Fruit fly (Drosophila melanogaster): ENCODE measurements around the gene alpha-Man-IIb.

The alpha-Man-IIb gene

DNA sequence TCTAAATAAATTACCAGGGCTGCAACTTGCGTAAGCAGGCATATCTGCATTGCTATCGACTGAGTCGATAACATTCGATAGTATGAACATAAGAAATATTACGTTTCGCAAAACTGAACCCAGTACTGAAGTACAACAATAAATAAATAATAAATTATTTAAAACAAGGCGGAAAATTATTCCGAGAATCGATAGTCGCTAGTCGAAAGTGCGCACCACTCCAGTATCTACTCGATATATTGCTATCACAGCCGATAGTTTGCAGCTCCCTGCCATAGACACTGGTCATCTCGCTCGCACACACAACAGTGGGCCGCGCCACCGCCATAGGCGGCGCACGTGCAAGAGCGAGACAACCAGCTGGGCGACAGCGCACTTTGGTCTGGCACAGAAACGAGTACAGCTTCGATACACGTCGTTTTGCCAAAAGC is 10.7 kb upstream of the alpha-Man-IIb start, which contains the start of gene nsl1:
TSS of gene nsl1 (plus strand) at position 411 of the 431 bp plus-strand sequence.
- TF ChIP-seq CG8319 (GFP tag; optimal IDR thresholded peaks at IDR 0.05) (no peak), Hr38 (GFP tag; optimal IDR thresholded peaks at IDR 0.05) (no peak), CG31627 (GFP tag; optimal IDR thresholded peaks at IDR 0.05) (peak; percentile 9), vri (GFP tag; optimal IDR thresholded peaks at IDR 0.05) (peak; percentile 31), CG6808 (GFP tag; optimal IDR thresholded peaks at IDR 0.05) (peak; percentile 43), CG3919 (GFP tag; optimal IDR thresholded peaks at IDR 0.05) (peak; percentile 50), eg (GFP tag; IDR thresholded peaks at IDR 0.05) (peak; percentile 28; the same call in 1 of the 3 replicates), svp (GFP tag) (peak; percentile 60), CG15336 (GFP tag; IDR thresholded peaks at IDR 0.05) (0 out of 2 replicates have a peak, but pooled peaks have one; percentile 14), CG32006 (GFP tag; optimal IDR thresholded peaks at IDR 0.05) (no peak), salr (GFP tag; optimal IDR thresholded peaks at IDR 0.05) (peak in 1 of 2 experiments; percentile 41), Sox102F (GFP tag; optimal IDR thresholded peaks at IDR 0.05) (peak; percentile 23), Met (GFP tag; optimal IDR thresholded peaks at IDR 0.05) (peak; percentile 37), CG6163 (GFP tag; IDR thresholded peaks at IDR 0.05) (peak; percentile 51; the same call in 1 of the 3 replicates), Eip78C (GFP tag) (peak; percentile 74), dsx (GFP tag; optimal IDR thresholded peaks at IDR 0.05; ENCODE audit: poor library complexity, severe bottlenecking) (peak; percentile 48), pdm3 (GFP tag; optimal IDR thresholded peaks at IDR 0.05) (peak; percentile 45), lz (GFP tag; optimal IDR thresholded peaks at IDR 0.05) (peak; percentile 15), CG8119 (GFP tag; IDR thresholded peaks at IDR 0.05) (0 out of 3 replicates have a peak, but pooled peaks have one; percentile 30), CG11762 (GFP tag; optimal IDR thresholded peaks at IDR 0.05; ENCODE audit: insufficient read depth) (no peak), dac (GFP tag; optimal IDR thresholded peaks at IDR 0.05) (no peak), CG11902 (GFP tag; optimal IDR thresholded peaks at IDR 0.05) (no peak), CG1621 (tag; optimal IDR thresholded peaks at IDR 0.05) (peak; percentile 69), CG3032 (tag; optimal IDR thresholded peaks at IDR 0.05) (peak; percentile 43), acj6 (GFP tag; optimal IDR thresholded peaks at IDR 0.05) (peak; percentile 46), cyc (GFP tag; optimal IDR thresholded peaks at IDR 0.05) (peak; percentile 24), achi (GFP tag; optimal IDR thresholded peaks at IDR 0.05) (peak; percentile 13), CG6854 (GFP tag; optimal IDR thresholded peaks at IDR 0.05) (peak; percentile 25), OdsH (GFP tag; optimal IDR thresholded peaks at IDR 0.05) (peak; percentile 42), Smox (GFP tag; optimal IDR thresholded peaks at IDR 0.05) (peak; percentile 27), spab (GFP tag; optimal IDR thresholded peaks at IDR 0.05) (peak; percentile 3), esn (GFP tag; optimal IDR thresholded peaks at IDR 0.05) (peak; percentile 20), CG16779 (tag; optimal IDR thresholded peaks at IDR 0.05) (peak; percentile 29), Sox14 (GFP tag; optimal IDR thresholded peaks at IDR 0.05) (peak; percentile 60), ss (GFP tag; optimal IDR thresholded peaks at IDR 0.05) (peak in 1 of 2 experiments; percentile 49), CG8632 (GFP tag; optimal IDR thresholded peaks at IDR 0.05) (no peak), Ets21C (GFP tag; optimal IDR thresholded peaks at IDR 0.05) (no peak)

dm6 chr3R:15794258-15794727 is 9.8 kb upstream of the alpha-Man-IIb start:
- TF ChIP-seq CG1621 (tag; optimal IDR thresholded peaks at IDR 0.05) = peak; percentile 68
- peak; percentile 18 for TF ChIP-seq topi (GFP tag; optimal IDR thresholded peaks at IDR 0.05)
- TF ChIP-seq fkh (GFP tag; optimal IDR thresholded peaks at IDR 0.05) = peak; percentile 95
- TF ChIP-seq Hr39 (GFP tag; optimal IDR thresholded peaks at IDR 0.05) = no peak
- peak; percentile 35; the same call in 1 of the 2 replicates for TF ChIP-seq CG15336 (GFP tag; IDR thresholded peaks at IDR 0.05)
- TF ChIP-seq lz (GFP tag; optimal IDR thresholded peaks at IDR 0.05) = no peak
- TF ChIP-seq Sox102F (GFP tag; optimal IDR thresholded peaks at IDR 0.05) = no peak
- peak; percentile 47 for TF ChIP-seq CG3919 (GFP tag; optimal IDR thresholded peaks at IDR 0.05)
- peak; percentile 39 for TF ChIP-seq CG10669 (GFP tag; optimal IDR thresholded peaks at IDR 0.05)
- TF ChIP-seq CG34406 (GFP tag; optimal IDR thresholded peaks at IDR 0.05) = peak; percentile 37
- peak in 1 of 2 experiments; percentile 68 for TF ChIP-seq ss (GFP tag; optimal IDR thresholded peaks at IDR 0.05)
- peak; percentile 73 for TF ChIP-seq Eip78C (GFP tag)
- peak; percentile 38 for TF ChIP-seq Ets96B (tag; optimal IDR thresholded peaks at IDR 0.05)
- TF ChIP-seq Lpt (GFP tag; optimal IDR thresholded peaks at IDR 0.05) = peak; percentile 64
- TF ChIP-seq Smox (GFP tag; optimal IDR thresholded peaks at IDR 0.05) = no peak
- peak; percentile 40 for TF ChIP-seq esn (GFP tag; optimal IDR thresholded peaks at IDR 0.05)
- peak; percentile 47 for TF ChIP-seq CG6854 (GFP tag; optimal IDR thresholded peaks at IDR 0.05)
- peak; percentile 61 for TF ChIP-seq vri (GFP tag; optimal IDR thresholded peaks at IDR 0.05)
- peak; percentile 14 for TF ChIP-seq CG6792 (GFP tag; optimal IDR thresholded peaks at IDR 0.05)
- TF ChIP-seq achi (GFP tag; optimal IDR thresholded peaks at IDR 0.05) = peak; percentile 35
- TF ChIP-seq CG11294 (GFP tag; IDR thresholded peaks at IDR 0.05) = no peak
- TF ChIP-seq CG8119 (GFP tag; IDR thresholded peaks at IDR 0.05) = 0 out of 3 replicates have a peak, but pooled peaks have one; percentile 14
- TF ChIP-seq CG4318 (GFP tag; optimal IDR thresholded peaks at IDR 0.05) = no peak
- TF ChIP-seq salr (GFP tag; optimal IDR thresholded peaks at IDR 0.05) = peak in 1 of 2 experiments; percentile 11
- TF ChIP-seq CG6808 (GFP tag; optimal IDR thresholded peaks at IDR 0.05) = peak; percentile 33
- TF ChIP-seq Sox14 (GFP tag; optimal IDR thresholded peaks at IDR 0.05) = peak; percentile 40
- peak; percentile 28 for TF ChIP-seq net (GFP tag; optimal IDR thresholded peaks at IDR 0.05)
- TF ChIP-seq acj6 (GFP tag; optimal IDR thresholded peaks at IDR 0.05) = peak; percentile 9
